Fruit fly (Drosophila melanogaster) whole organism, wandering third instar larva: Measurements from ENCODE around the gene mino.

ENCODE experiments used
- Abd-B ChIP-seq: fragments of >200 bp; optimal IDR thresholded peaks from 2 replicates; lab custom pipeline; 2017; ENCODE audit warnings: missing biosample characterization, missing genetic modification characterization
- Hr78 ChIP-seq: fragments of >200 bp; optimal IDR thresholded peaks from 2 replicates; lab custom pipeline; 2017; ENCODE audit warnings: missing biosample characterization, missing genetic modification characterization
- OdsH ChIP-seq: fragments of 200-800 bp; sonication (Bioruptor generic); optimal IDR thresholded peaks from 2 replicates; lab custom pipeline; 2016; ENCODE audit warnings: missing biosample characterization, mild to moderate bottlenecking, missing genetic modification characterization
- foxo ChIP-seq, 2 experiments: fragments of 200-800 bp; sonication (Bioruptor generic); optimal IDR thresholded peaks; 2 replicates in 1 of 2; 3 replicates in 1 of 2; lab custom pipeline; 2016 to 2017; ENCODE audit warnings: missing biosample characterization in 2 of 2, missing genetic modification characterization in 2 of 2
- fru ChIP-seq: fragments of 200-800 bp; sonication (Bioruptor generic); optimal IDR thresholded peaks from 3 replicates; lab custom pipeline; 2016; ENCODE audit warnings: missing biosample characterization, mild to moderate bottlenecking, missing genetic modification characterization
- psq ChIP-seq: fragments of 200-800 bp; sonication (Bioruptor generic); optimal IDR thresholded peaks from 3 replicates; lab custom pipeline; 2017; ENCODE audit warnings: missing biosample characterization, mild to moderate bottlenecking, missing genetic modification characterization, moderate library complexity

dm6 chr3R:27912147-27912546, 12.8 kb upstream of the mino start, which contains the start of gene mil:
- TF ChIP-seq foxo (GFP tag; optimal IDR thresholded peaks at IDR 0.05; lab: Kevin White, UChicago) (no peak), Abd-B (no peak), Hr78 (GFP tag; lab: Kevin White, UChicago) (no peak), fru (no peak), OdsH (no peak), psq (GFP tag; lab: Kevin White, UChicago) (no peak)
